Fruit fly (Drosophila melanogaster): ENCODE results near the gene CG1105.

CG1105 gene

DNA sequence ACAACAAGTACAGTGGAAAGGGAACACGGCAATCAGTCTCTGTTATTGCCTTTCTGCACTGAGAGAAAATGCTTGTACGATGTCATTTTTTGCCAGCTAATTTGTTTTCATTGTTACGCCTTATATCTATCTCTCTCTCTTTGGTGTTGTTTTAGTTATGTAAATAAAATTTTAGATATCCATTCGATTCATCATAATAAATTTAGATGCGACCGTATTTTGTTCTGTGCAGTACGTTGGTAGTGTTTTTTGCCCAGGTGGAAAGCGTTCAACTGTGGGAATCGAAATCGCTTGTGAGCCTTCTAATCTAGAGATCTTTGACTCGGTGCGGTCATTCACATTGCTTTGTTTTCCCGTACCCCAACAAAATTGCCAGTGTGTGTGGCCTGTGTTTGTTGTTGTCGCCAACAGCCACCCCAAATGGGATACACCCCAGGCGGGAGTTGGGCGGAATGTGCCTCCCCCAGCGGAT, 8.8 kb upstream of the CG1105 start (continued):
- TF ChIP-seq shn (GFP tag; optimal IDR thresholded peaks at IDR 0.05) = peak; percentile 88
- TF ChIP-seq hbn (GFP tag; IDR thresholded peaks at IDR 0.05; ENCODE audit: partially characterized antibody) = no peak
- TF ChIP-seq Stat92E (GFP tag; optimal IDR thresholded peaks at IDR 0.05) = peak in 1 of 3 experiments; percentile 62
- TF ChIP-seq fd3F (GFP tag; optimal IDR thresholded peaks at IDR 0.05) = peak; percentile 73
- TF ChIP-seq CG17328 (GFP tag; IDR thresholded peaks at IDR 0.05) = no peak
- TF ChIP-seq sima (GFP tag; optimal IDR thresholded peaks at IDR 0.05) = peak; percentile 3
- peak; percentile 77 for TF ChIP-seq odd (GFP tag; optimal IDR thresholded peaks at IDR 0.05)
- TF ChIP-seq mirr (GFP tag; optimal IDR thresholded peaks at IDR 0.05) = peak; percentile 33
- TF ChIP-seq al (GFP tag; IDR thresholded peaks at IDR 0.05) = no peak
- no peak for TF ChIP-seq Opbp (GFP tag; IDR thresholded peaks at IDR 0.05; ENCODE audit: partially characterized antibody)
- TF ChIP-seq psq (GFP tag; optimal IDR thresholded peaks at IDR 0.05) = peak; percentile 46
- peak; percentile 80 for TF ChIP-seq CG17568 (GFP tag; optimal IDR thresholded peaks at IDR 0.05)
- no peak for TF ChIP-seq CG13287 (GFP tag; IDR thresholded peaks at IDR 0.05; ENCODE audit: partially characterized antibody)
- TF ChIP-seq Ptx1 (GFP tag; IDR thresholded peaks at IDR 0.05) = no peak
- TF ChIP-seq B-H2 (GFP tag; optimal IDR thresholded peaks at IDR 0.05) = peak; percentile 65
- no peak for TF ChIP-seq CG42726 (GFP tag; IDR thresholded peaks at IDR 0.05; ENCODE audit: partially characterized antibody)
- TF ChIP-seq CG17912 (GFP tag; optimal IDR thresholded peaks at IDR 0.05) = no peak
- no peak for TF ChIP-seq CG34422 (GFP tag; IDR thresholded peaks at IDR 0.05)
- TF ChIP-seq CG5180 (GFP tag; optimal IDR thresholded peaks at IDR 0.05) = peak; percentile 71
- peak; percentile 21 to 84 for TF ChIP-seq tll (GFP tag; optimal IDR thresholded peaks at IDR 0.05)
- TF ChIP-seq sug (tag; optimal IDR thresholded peaks at IDR 0.05) = peak; percentile 85
- no peak for TF ChIP-seq ap (GFP tag; IDR thresholded peaks at IDR 0.05)
- peak; percentile 54 for TF ChIP-seq Jarid2 (GFP tag; optimal IDR thresholded peaks at IDR 0.05)
- TF ChIP-seq Awh (GFP tag; IDR thresholded peaks at IDR 0.05) = no peak
- peak; percentile 85 for TF ChIP-seq her (GFP tag; optimal IDR thresholded peaks at IDR 0.05)
- TF ChIP-seq CG6854 (GFP tag; optimal IDR thresholded peaks at IDR 0.05) = peak; percentile 90
- peak; percentile 92 for TF ChIP-seq CG17829 (tag; optimal IDR thresholded peaks at IDR 0.05)
- peak; percentile 87 for TF ChIP-seq CG13894 (tag; optimal IDR thresholded peaks at IDR 0.05)
- peak; percentile 83 for TF ChIP-seq CG11398 (GFP tag; optimal IDR thresholded peaks at IDR 0.05)
- peak; percentile 82 for TF ChIP-seq CG15696 (tag; optimal IDR thresholded peaks at IDR 0.05)
- TF ChIP-seq CG6272 (GFP tag; IDR thresholded peaks at IDR 0.05) = peak; percentile 73
- no peak for TF ChIP-seq CG15479 (GFP tag; optimal IDR thresholded peaks at IDR 0.05)
- no peak for TF ChIP-seq Dbx (GFP tag; IDR thresholded peaks at IDR 0.05)
- no peak for TF ChIP-seq Ada2b (GFP tag; IDR thresholded peaks at IDR 0.05)
- TF ChIP-seq CG33557 (GFP tag; optimal IDR thresholded peaks at IDR 0.05) = peak; percentile 65
- no peak for TF ChIP-seq tgo (GFP tag; IDR thresholded peaks at IDR 0.05)
- peak; percentile 87 for TF ChIP-seq CG18619 (GFP tag; optimal IDR thresholded peaks at IDR 0.05)
- TF ChIP-seq cas (GFP tag; IDR thresholded peaks at IDR 0.05) = no peak
- no peak for TF ChIP-seq dysf (GFP tag; IDR thresholded peaks at IDR 0.05)
- TF ChIP-seq Trl (optimal IDR thresholded peaks at IDR 0.05) = peak in 1 of 2 experiments; percentile 4
- peak; percentile 88 for TF ChIP-seq Trl (GFP tag; optimal IDR thresholded peaks at IDR 0.05)
- peak; percentile 25 for TF ChIP-seq ac (GFP tag; optimal IDR thresholded peaks at IDR 0.05)
- TF ChIP-seq vvl (GFP tag; IDR thresholded peaks at IDR 0.05) = no peak
- TF ChIP-seq Fer1 (GFP tag; optimal IDR thresholded peaks at IDR 0.05) = peak; percentile 94
- peak; percentile 34 for TF ChIP-seq CG15073 (GFP tag; optimal IDR thresholded peaks at IDR 0.05)
- TF ChIP-seq CG18764 (GFP tag; optimal IDR thresholded peaks at IDR 0.05) = peak; percentile 81
- peak; percentile 76 for TF ChIP-seq ewg (GFP tag; optimal IDR thresholded peaks at IDR 0.05)
- TF ChIP-seq fu2 (GFP tag; optimal IDR thresholded peaks at IDR 0.05) = peak; percentile 91
- peak; percentile 91 for TF ChIP-seq CG5245 (GFP tag; optimal IDR thresholded peaks at IDR 0.05)
- TF ChIP-seq esg (GFP tag; conservative IDR thresholded peaks at IDR 0.05) = no peak
